Fruit fly (Drosophila melanogaster) whole organism, wandering third instar larva: ENCODE results near the gene CG7781.
A peak's percentile ranks its signal among the peaks of the same experiment; 100 is the strongest.

ENCODE experiments used
- GATAd ChIP-seq: sonication (Bioruptor generic); optimal IDR thresholded peaks from 2 replicates; lab custom pipeline; 2016; ENCODE audit warnings: missing biosample characterization, missing genetic modification characterization
- Hr78 ChIP-seq: fragments of >200 bp; optimal IDR thresholded peaks from 2 replicates; lab custom pipeline; 2017; ENCODE audit warnings: missing biosample characterization, missing genetic modification characterization
- Jra ChIP-seq: sonication (Bioruptor generic); optimal IDR thresholded peaks from 2 replicates; lab custom pipeline; 2016; ENCODE audit warnings: missing biosample characterization, missing genetic modification characterization
- N ChIP-seq: fragments of >200 bp; optimal IDR thresholded peaks from 2 replicates; lab custom pipeline; 2018; ENCODE audit warnings: missing biosample characterization, missing external identifiers, missing genetic modification characterization
- OdsH ChIP-seq: fragments of 200-800 bp; sonication (Bioruptor generic); optimal IDR thresholded peaks from 2 replicates; lab custom pipeline; 2016; ENCODE audit warnings: missing biosample characterization, mild to moderate bottlenecking, missing genetic modification characterization
- brk ChIP-seq: fragments of 200-800 bp; sonication (Bioruptor generic); optimal IDR thresholded peaks from 2 replicates; lab custom pipeline; 2016; ENCODE audit warnings: missing biosample characterization, mild to moderate bottlenecking, missing genetic modification characterization
- fru ChIP-seq: fragments of 200-800 bp; sonication (Bioruptor generic); optimal IDR thresholded peaks from 3 replicates; lab custom pipeline; 2016; ENCODE audit warnings: missing biosample characterization, mild to moderate bottlenecking, missing genetic modification characterization

dm6 chr2L:8293449-8293848 is 31.8 kb downstream of the CG7781 start:
- TF ChIP-seq OdsH (GFP tag; lab: Kevin White, UChicago) (no peak), GATAd (GFP tag; lab: Kevin White, UChicago) (no peak), Hr78 (GFP tag; lab: Kevin White, UChicago) (no peak), fru (peak; percentile 6), Jra (GFP tag; lab: Kevin White, UChicago) (no peak), N (no peak), brk (GFP tag; lab: Kevin White, UChicago) (no peak)
